Worm (Caenorhabditis elegans) whole organism, L3 larva: Measurements from ENCODE around the gene txt-19.

ENCODE experiments used
- ceh-9 ChIP-seq: sonication (generic microtip); optimal IDR thresholded peaks from 2 replicates; lab custom pipeline; 2018; ENCODE audit warnings: missing biosample characterization, missing genetic modification characterization
- eor-1 ChIP-seq, 2 experiments: fragments of 150-350 bp; optimal IDR thresholded peaks; 2 replicates each; lab custom pipeline; 2014 to 2018; ENCODE audit warnings: missing biosample characterization in 2 of 2, missing genetic modification characterization in 2 of 2
- mdl-1 ChIP-seq: fragments of 150-350 bp; optimal IDR thresholded peaks from 2 replicates; lab custom pipeline; 2014; ENCODE audit warnings: missing biosample characterization, missing genetic modification characterization
- nfya-1 ChIP-seq: sonication (generic microtip); optimal IDR thresholded peaks from 2 replicates; lab custom pipeline; 2017; ENCODE audit warnings: missing genetic modification characterization, mild to moderate bottlenecking, missing compliant biosample characterization, antibody characterized with exemption, moderate library complexity; ENCODE audit not compliant: insufficient read depth
- nhr-11 ChIP-seq: fragments of 150-350 bp; optimal IDR thresholded peaks from 2 replicates; lab custom pipeline; 2014; ENCODE audit warnings: missing biosample characterization, missing genetic modification characterization
- nhr-76 ChIP-seq: fragments of 150-350 bp; sonication (generic microtip); optimal IDR thresholded peaks from 5 replicates; lab custom pipeline; 2014; ENCODE audit warnings: missing biosample characterization, missing genetic modification characterization
- nhr-77 ChIP-seq: fragments of 150-350 bp; optimal IDR thresholded peaks from 2 replicates; lab custom pipeline; 2014; ENCODE audit warnings: missing biosample characterization, missing genetic modification characterization
- pha-4 ChIP-seq: fragments of 150-350 bp; optimal IDR thresholded peaks from 2 replicates; lab custom pipeline; 2014; ENCODE audit warnings: missing biosample characterization, missing genetic modification reagents, missing genetic modification characterization
- snpc-4 ChIP-seq: fragments of 150-350 bp; optimal IDR thresholded peaks from 2 replicates; lab custom pipeline; 2014; ENCODE audit warnings: missing biosample characterization, missing genetic modification characterization
- ztf-11 ChIP-seq: fragments of 150-350 bp; optimal IDR thresholded peaks from 2 replicates; lab custom pipeline; 2014; ENCODE audit warnings: missing biosample characterization, missing genetic modification characterization

ce11 chrIV:12833698-12834416 is 11.8 kb upstream of the txt-19 start:
- TF ChIP-seq ceh-9 (tag; lab: Kevin White, UChicago) (no peak), nfya-1 (tag; lab: Kevin White, UChicago) (no peak), ztf-11 (tag; lab: Kevin White, UChicago) (no peak), nhr-77 (no peak), pha-4 (tag; lab: Kevin White, UChicago) (no peak), snpc-4 (no peak), mdl-1 (tag; lab: Kevin White, UChicago) (no peak), eor-1 (tag; optimal IDR thresholded peaks at IDR 0.05; lab: Kevin White, UChicago) (no peak), nhr-76 (tag; lab: Kevin White, UChicago) (no peak), nhr-11 (tag; lab: Kevin White, UChicago) (no peak)
